Worm (Caenorhabditis elegans): ENCODE measurements around the gene rhr-1.
"Not testable (repeated sequence)": the region's sequence is repeated elsewhere in the genome, so short reads cannot be mapped to it uniquely, and the experiment has no call there.

- not testable (repeated sequence) for TF ChIP-seq npax-4 (tag; optimal IDR thresholded peaks at IDR 0.05); dmd-4 (tag; optimal IDR thresholded peaks at IDR 0.05; ENCODE audit: borderline replicate concordance); ceh-30 (tag; optimal IDR thresholded peaks at IDR 0.05); fax-1 (tag; optimal IDR thresholded peaks at IDR 0.05); ets-4 (tag; optimal IDR thresholded peaks at IDR 0.05); ceh-9 (tag; optimal IDR thresholded peaks at IDR 0.05); tbx-2 (tag; optimal IDR thresholded peaks at IDR 0.05); ama-1 (optimal IDR thresholded peaks at IDR 0.05); sox-2 (GFP tag; IDR thresholded peaks at IDR 0.05)
Observed at ce11 chrV:5470930-5471329, 43.0 kb downstream of the rhr-1 start, which contains the start of gene ZC317.7.
